Worm (Caenorhabditis elegans): ENCODE data around the gene T25G12.3.

ce11 chrX:17256769-17257168 lies 25.3 kb downstream of the T25G12.3 start, which contains the start of gene Y40C7B.4:
- no peak for TF ChIP-seq ZK546.5 (tag; optimal IDR thresholded peaks at IDR 0.05)
- no peak for TF ChIP-seq R02D3.7 (tag; optimal IDR thresholded peaks at IDR 0.05)
